Worm (Caenorhabditis elegans): ENCODE data around the gene str-168.

ce11 chrIV:4986246-4986645 is 47.5 kb downstream of the str-168 start, which contains the start of gene clec-177:
- TF ChIP-seq him-1 (tag; optimal IDR thresholded peaks at IDR 0.05) (no peak), dao-5 (tag; optimal IDR thresholded peaks at IDR 0.05) (no peak), W03F9.2 (tag; optimal IDR thresholded peaks at IDR 0.05) (no peak)
